Fruit fly (Drosophila melanogaster) whole organism, embryonic: ENCODE measurements around the gene par-6.

Source experiments
- Atf3 ChIP-seq: fragments of 200-800 bp; sonication (Bioruptor generic); optimal IDR thresholded peaks from 3 replicates; lab custom pipeline; 2016; ENCODE audit warnings: missing biosample characterization, missing genetic modification characterization
- B-H1 ChIP-seq: fragments of 200-800 bp; sonication (Bioruptor generic); IDR thresholded peaks from 3 replicates; pipeline ENCODE4 v1.3.6; 2022; ENCODE audit warnings: missing biosample characterization, missing genetic modification characterization
- BEAF-32 ChIP-seq: fragments of 200-800 bp; sonication (Bioruptor generic); optimal IDR thresholded peaks from 3 replicates; lab custom pipeline; 2017; ENCODE audit warnings: missing biosample characterization, missing genetic modification characterization, mild to moderate bottlenecking, moderate library complexity, missing genetic modification reagents
- CG10321 ChIP-seq: fragments of 200-800 bp; sonication (Bioruptor generic); IDR thresholded peaks from 2 replicates; pipeline ENCODE4 v1.3.6; 2022; ENCODE audit warnings: missing biosample characterization, missing genetic modification characterization
- CG10959 ChIP-seq: fragments of 200-800 bp; sonication (Bioruptor generic); IDR thresholded peaks from 2 replicates; pipeline ENCODE4 v1.3.6; 2022; ENCODE audit warnings: missing biosample characterization, missing genetic modification characterization
- CG11696 ChIP-seq: fragments of 200-800 bp; sonication (Bioruptor generic); IDR thresholded peaks from 2 replicates; pipeline ENCODE4 v1.3.6; 2022; ENCODE audit warnings: missing biosample characterization, missing genetic modification characterization
- CG13287 ChIP-seq: fragments of 200-800 bp; sonication (Bioruptor generic); IDR thresholded peaks from 2 replicates; pipeline ENCODE4 v1.3.6; 2022; ENCODE audit warnings: missing biosample characterization, missing genetic modification characterization; ENCODE audit not compliant: partially characterized antibody
- CG13296 ChIP-seq: fragments of 200-800 bp; sonication (Bioruptor generic); optimal IDR thresholded peaks from 3 replicates; lab custom pipeline; 2018; ENCODE audit warnings: missing biosample characterization, mild to moderate bottlenecking, missing genetic modification characterization
- CG13624 ChIP-seq: fragments of 200-800 bp; sonication (Bioruptor generic); optimal IDR thresholded peaks from 2 replicates; lab custom pipeline; 2016; ENCODE audit warnings: missing biosample characterization, missing genetic modification characterization
- CG13894 ChIP-seq: fragments of 200-800 bp; sonication (Bioruptor generic); optimal IDR thresholded peaks from 3 replicates; lab custom pipeline; 2018; ENCODE audit warnings: missing biosample characterization, mild to moderate bottlenecking, missing genetic modification characterization, moderate library complexity
- CG15011 ChIP-seq: fragments of 200-800 bp; sonication (Bioruptor generic); optimal IDR thresholded peaks from 3 replicates; lab custom pipeline; 2018; ENCODE audit warnings: missing biosample characterization, mild to moderate bottlenecking, missing genetic modification characterization
- CG17328 ChIP-seq: fragments of 200-800 bp; sonication (Bioruptor generic); IDR thresholded peaks from 2 replicates; pipeline ENCODE4 v1.3.6; 2022; ENCODE audit warnings: missing biosample characterization, missing genetic modification characterization
- CG17829 ChIP-seq: fragments of 200-800 bp; optimal IDR thresholded peaks from 2 replicates; lab custom pipeline; 2019; ENCODE audit warnings: missing biosample characterization, mild to moderate bottlenecking, missing genetic modification characterization, moderate library complexity
- CG2202 ChIP-seq: fragments of 200-800 bp; sonication (Bioruptor generic); optimal IDR thresholded peaks from 2 replicates; lab custom pipeline; 2018; ENCODE audit warnings: missing biosample characterization, mild to moderate bottlenecking, missing genetic modification characterization
- CG31365 ChIP-seq: fragments of 200-800 bp; sonication (Bioruptor generic); optimal IDR thresholded peaks from 2 replicates; lab custom pipeline; 2018; ENCODE audit warnings: missing biosample characterization, mild to moderate bottlenecking, missing genetic modification characterization
- CG4360 ChIP-seq: fragments of 200-800 bp; sonication (Bioruptor generic); IDR thresholded peaks from 2 replicates; pipeline ENCODE4 v1.3.6; 2022; ENCODE audit warnings: missing biosample characterization, missing genetic modification characterization
- CG4404 ChIP-seq: fragments of 200-800 bp; sonication (Bioruptor generic); IDR thresholded peaks from 2 replicates; pipeline ENCODE4 v1.3.6; 2022; ENCODE audit warnings: missing biosample characterization, missing genetic modification characterization
- CG6791 ChIP-seq: fragments of 200-800 bp; sonication (Bioruptor generic); IDR thresholded peaks from 3 replicates; pipeline ENCODE4 v1.3.6; 2022; ENCODE audit warnings: missing biosample characterization, missing genetic modification characterization; ENCODE audit not compliant: partially characterized antibody
- CG7271 ChIP-seq: fragments of 200-800 bp; sonication (Bioruptor generic); optimal IDR thresholded peaks from 2 replicates; lab custom pipeline; 2018; ENCODE audit warnings: missing biosample characterization, mild to moderate bottlenecking, missing genetic modification characterization, moderate library complexity
- CG8281 ChIP-seq: fragments of 200-800 bp; sonication (Bioruptor generic); optimal IDR thresholded peaks from 2 replicates; lab custom pipeline; 2018; ENCODE audit warnings: missing biosample characterization, mild to moderate bottlenecking, missing genetic modification characterization, moderate library complexity
- CTCF ChIP-seq: fragments of 200-800 bp; sonication (Bioruptor generic); optimal IDR thresholded peaks from 2 replicates; lab custom pipeline; 2017; ENCODE audit warnings: missing biosample characterization, mild to moderate bottlenecking, missing genetic modification characterization, moderate library complexity
- CrebB ChIP-seq: fragments of 200-800 bp; sonication (Bioruptor generic); optimal IDR thresholded peaks from 3 replicates; lab custom pipeline; 2018; ENCODE audit warnings: missing biosample characterization, mild to moderate bottlenecking, missing genetic modification characterization
- Doc3 ChIP-seq: fragments of 200-800 bp; sonication (Bioruptor generic); IDR thresholded peaks from 3 replicates; pipeline ENCODE4 v1.3.6; 2022; ENCODE audit warnings: missing biosample characterization, missing genetic modification characterization; ENCODE audit not compliant: partially characterized antibody
- E2f1 ChIP-seq: fragments of 200-800 bp; sonication (Bioruptor generic); IDR thresholded peaks from 2 replicates; pipeline ENCODE4 v1.3.6; 2022; ENCODE audit warnings: missing biosample characterization, missing genetic modification characterization
- ERR ChIP-seq: fragments of 200-800 bp; sonication (Bioruptor generic); optimal IDR thresholded peaks from 2 replicates; lab custom pipeline; 2016; ENCODE audit warnings: missing biosample characterization, missing genetic modification characterization
- Ets97D ChIP-seq: fragments of 200-800 bp; sonication (Bioruptor generic); optimal IDR thresholded peaks from 3 replicates; lab custom pipeline; 2016; ENCODE audit warnings: missing biosample characterization, missing genetic modification characterization
- Hand ChIP-seq: fragments of 200-800 bp; sonication (Bioruptor generic); optimal IDR thresholded peaks from 2 replicates; lab custom pipeline; 2017; ENCODE audit warnings: mild to moderate bottlenecking, missing biosample characterization, missing genetic modification reagents, missing genetic modification characterization
- Hey ChIP-seq: fragments of 200-800 bp; sonication (Bioruptor generic); optimal IDR thresholded peaks from 3 replicates; lab custom pipeline; 2018; ENCODE audit warnings: missing biosample characterization, mild to moderate bottlenecking, missing genetic modification characterization
- Ptx1 ChIP-seq: fragments of 200-800 bp; sonication (Bioruptor generic); IDR thresholded peaks from 2 replicates; pipeline ENCODE4 v1.3.6; 2022; ENCODE audit warnings: missing biosample characterization, missing genetic modification characterization
- Ssrp ChIP-seq: fragments of 200-800 bp; sonication (Bioruptor generic); optimal IDR thresholded peaks from 2 replicates; lab custom pipeline; 2018; ENCODE audit warnings: missing biosample characterization, mild to moderate bottlenecking, missing genetic modification characterization, moderate library complexity
- az2 ChIP-seq: fragments of 200-800 bp; sonication (Bioruptor generic); optimal IDR thresholded peaks from 3 replicates; lab custom pipeline; 2016; ENCODE audit warnings: missing biosample characterization, missing genetic modification characterization
- bsh ChIP-seq, 2 experiments: fragments of 200-800 bp; sonication (Bioruptor generic); optimal IDR thresholded peaks; 2 replicates each; lab custom pipeline; 2017 to 2018; ENCODE audit warnings: mild to moderate bottlenecking in 2 of 2, missing biosample characterization in 2 of 2, missing genetic modification characterization in 2 of 2, moderate library complexity in 1 of 2
- chn ChIP-seq: fragments of 200-800 bp; sonication (Bioruptor generic); optimal IDR thresholded peaks from 2 replicates; lab custom pipeline; 2016; ENCODE audit warnings: missing biosample characterization, missing genetic modification characterization
- crol ChIP-seq: fragments of 200-800 bp; sonication (Bioruptor generic); IDR thresholded peaks from 2 replicates; pipeline ENCODE4 v1.3.6; 2022; ENCODE audit warnings: missing biosample characterization, missing genetic modification characterization
- disco-r ChIP-seq: fragments of 200-800 bp; sonication (Bioruptor generic); optimal IDR thresholded peaks from 2 replicates; lab custom pipeline; 2016; ENCODE audit warnings: missing biosample characterization, missing genetic modification characterization
- gfzf ChIP-seq: fragments of 200-800 bp; sonication (Bioruptor generic); optimal IDR thresholded peaks from 2 replicates; lab custom pipeline; 2016; ENCODE audit warnings: missing biosample characterization, mild to moderate bottlenecking, missing genetic modification characterization, moderate library complexity
- h ChIP-seq: fragments of >200 bp; optimal IDR thresholded peaks from 2 replicates; lab custom pipeline; 2017
- jumu ChIP-seq: fragments of 200-800 bp; sonication (Bioruptor generic); optimal IDR thresholded peaks from 3 replicates; lab custom pipeline; 2016; ENCODE audit warnings: missing biosample characterization, missing genetic modification characterization
- lov ChIP-seq, 2 experiments: fragments of 200-800 bp in 1 of 2; fragments of >200 bp in 1 of 2; sonication (Bioruptor generic) in 1 of 2; IDR thresholded peaks in 1 of 2; optimal IDR thresholded peaks in 1 of 2; 2 replicates in 1 of 2; 3 replicates in 1 of 2; pipeline versions ENCODE4 v1.3.6 to Lab custom; 2017 to 2022; ENCODE audit warnings: missing biosample characterization in 1 of 2, missing genetic modification characterization in 1 of 2
- mld ChIP-seq: fragments of 200-800 bp; sonication (Bioruptor generic); IDR thresholded peaks from 3 replicates; pipeline ENCODE4 v1.3.6; 2022; ENCODE audit warnings: missing biosample characterization, missing genetic modification characterization; ENCODE audit not compliant: partially characterized antibody
- nerfin-2 ChIP-seq: fragments of 200-800 bp; sonication (Bioruptor generic); IDR thresholded peaks from 2 replicates; pipeline ENCODE4 v1.3.6; 2022; ENCODE audit warnings: missing biosample characterization, missing genetic modification characterization; ENCODE audit not compliant: partially characterized antibody
- odd ChIP-seq: fragments of 200-800 bp; sonication (Bioruptor generic); optimal IDR thresholded peaks from 2 replicates; lab custom pipeline; 2017; ENCODE audit warnings: missing biosample characterization, mild to moderate bottlenecking, missing genetic modification characterization
- pfk ChIP-seq: fragments of 200-800 bp; sonication (Bioruptor generic); optimal IDR thresholded peaks from 2 replicates; lab custom pipeline; 2018; ENCODE audit warnings: missing biosample characterization, mild to moderate bottlenecking, missing genetic modification characterization, moderate library complexity
- pzg ChIP-seq: fragments of 200-800 bp; sonication (Bioruptor generic); optimal IDR thresholded peaks from 3 replicates; lab custom pipeline; 2018; ENCODE audit warnings: missing biosample characterization, mild to moderate bottlenecking, missing genetic modification characterization, moderate library complexity
- sob ChIP-seq: fragments of 200-800 bp; sonication (Bioruptor generic); IDR thresholded peaks from 2 replicates; pipeline ENCODE4 v1.3.6; 2022; ENCODE audit warnings: missing biosample characterization, missing genetic modification characterization
- tna ChIP-seq: fragments of 200-800 bp; sonication (Bioruptor generic); IDR thresholded peaks from 2 replicates; pipeline ENCODE4 v1.3.6; 2022; ENCODE audit warnings: missing biosample characterization, missing genetic modification characterization; ENCODE audit not compliant: partially characterized antibody
- ttk ChIP-seq: fragments of 200-800 bp; sonication (Bioruptor generic); IDR thresholded peaks from 2 replicates; pipeline ENCODE4 v2.1.2; 2022; ENCODE audit warnings: missing biosample characterization, missing genetic modification characterization
- vvl ChIP-seq: fragments of 200-800 bp; sonication (Bioruptor generic); IDR thresholded peaks from 2 replicates; pipeline ENCODE4 v1.3.6; 2022; ENCODE audit warnings: missing biosample characterization, missing genetic modification characterization
- zfh2 ChIP-seq: fragments of 200-800 bp; sonication (Bioruptor generic); optimal IDR thresholded peaks from 2 replicates; lab custom pipeline; 2016; ENCODE audit warnings: missing biosample characterization, missing genetic modification characterization

Gene par-6

dm6 chrX:17737812-17738473 is 34.8 kb downstream of the par-6 start (continued):
- TF ChIP-seq Ssrp (tag; lab: Kevin White, UChicago), result peak; percentile 42
- TF ChIP-seq CG17328 (GFP tag; lab: Robert Waterston, UW), result peak; percentile 64
- TF ChIP-seq CG4360 (GFP tag; lab: Robert Waterston, UW), result no peak
- TF ChIP-seq BEAF-32 (GFP tag; lab: Kevin White, UChicago), result peak; percentile 93
- peak; percentile 52; the same call in 1 of the 3 replicates for TF ChIP-seq B-H1
- no peak for TF ChIP-seq crol (GFP tag; lab: Robert Waterston, UW)
- peak; percentile 44 for TF ChIP-seq az2 (GFP tag; lab: Kevin White, UChicago)
- TF ChIP-seq jumu (GFP tag; lab: Kevin White, UChicago), result peak; percentile 2
- 0 out of 2 replicates have a peak, but pooled peaks have one; percentile 13 for TF ChIP-seq ttk (GFP tag; lab: Robert Waterston, UW)
- no peak for TF ChIP-seq CG2202 (tag; lab: Kevin White, UChicago)
- TF ChIP-seq pfk (GFP tag; lab: Kevin White, UChicago), result peak; percentile 40
- peak; percentile 49 for TF ChIP-seq odd (GFP tag; lab: Kevin White, UChicago)
- peak; percentile 79 for TF ChIP-seq CG13624 (GFP tag; lab: Kevin White, UChicago)
- TF ChIP-seq lov (optimal IDR thresholded peaks at IDR 0.05; lab: Kevin White, UChicago), result no peak
- peak; percentile 63; the same call in 2 of the 3 replicates for TF ChIP-seq lov (GFP tag; IDR thresholded peaks at IDR 0.05; lab: Robert Waterston, UW)
- no peak for TF ChIP-seq zfh2 (GFP tag; lab: Kevin White, UChicago)
- no peak for TF ChIP-seq CG10321
- TF ChIP-seq ERR (GFP tag; lab: Kevin White, UChicago), result peak; percentile 39
- no peak for TF ChIP-seq CG8281 (tag; lab: Kevin White, UChicago)
- TF ChIP-seq nerfin-2, result peak; percentile 87
- peak; percentile 93 for TF ChIP-seq tna (GFP tag; lab: Robert Waterston, UW)
- no peak for TF ChIP-seq h (lab: Kevin White, UChicago)
- no peak for TF ChIP-seq Hey (tag; lab: Kevin White, UChicago)
- TF ChIP-seq CG17829 (tag; lab: Kevin White, UChicago), result peak; percentile 65
- peak; percentile 92 for TF ChIP-seq CG13287
- TF ChIP-seq CG13296 (GFP tag; lab: Kevin White, UChicago), result peak; percentile 58
- TF ChIP-seq Hand (GFP tag; lab: Kevin White, UChicago), result no peak
- TF ChIP-seq E2f1 (GFP tag; lab: Robert Waterston, UW), result no peak
- TF ChIP-seq Ptx1 (GFP tag; lab: Robert Waterston, UW), result peak; percentile 50
- TF ChIP-seq disco-r (GFP tag; lab: Kevin White, UChicago), result no peak
- peak; percentile 6 for TF ChIP-seq CG13894
- TF ChIP-seq CG11696 (GFP tag; lab: Robert Waterston, UW), result peak; percentile 97
- TF ChIP-seq CG7271 (tag; lab: Kevin White, UChicago), result no peak
- TF ChIP-seq bsh (GFP tag; optimal IDR thresholded peaks at IDR 0.05; lab: Kevin White, UChicago), result peak; percentile 40 to 60
- TF ChIP-seq CG15011 (GFP tag; lab: Kevin White, UChicago), result no peak
- peak; percentile 37 for TF ChIP-seq gfzf (GFP tag; lab: Kevin White, UChicago)
- peak; percentile 80 for TF ChIP-seq vvl
- peak; percentile 71 for TF ChIP-seq pzg (GFP tag; lab: Kevin White, UChicago)
- 0 out of 2 replicates have a peak, but pooled peaks have one; percentile 6 for TF ChIP-seq CG4404 (GFP tag; lab: Robert Waterston, UW)
- peak; percentile 33 for TF ChIP-seq chn (GFP tag; lab: Kevin White, UChicago)
- peak; percentile 35 for TF ChIP-seq Ets97D (GFP tag; lab: Kevin White, UChicago)
- TF ChIP-seq CrebB (tag; lab: Kevin White, UChicago), result no peak
- 0 out of 2 replicates have a peak, but pooled peaks have one; percentile 37 for TF ChIP-seq CG10959 (GFP tag; lab: Robert Waterston, UW)
- TF ChIP-seq CG31365 (tag; lab: Kevin White, UChicago), result no peak
- peak; percentile 89 for TF ChIP-seq Doc3 (GFP tag; lab: Robert Waterston, UW)
- peak; percentile 90 for TF ChIP-seq mld (GFP tag; lab: Robert Waterston, UW)
- TF ChIP-seq sob (GFP tag; lab: Robert Waterston, UW), result peak; percentile 57
- TF ChIP-seq CG6791 (GFP tag; lab: Robert Waterston, UW), result peak; percentile 95
- peak; percentile 30 for TF ChIP-seq Atf3 (GFP tag; lab: Kevin White, UChicago)
- no peak for TF ChIP-seq CTCF
